In genomic region chrX:6924461-6924860, ce11 we compare ENCODE assay signal across 6 worm cellular contexts.
A peak's percentile ranks its signal among the peaks of the same experiment; 100 is the strongest.
TF ChIP-seq lines count a peak whose summit lies in the region.

Gene otpl-3, minus strand, starts transcription at chrX:6924764.

TF ChIP-seq in whole organism, L1 larva, 84 proteins besides CTCF, POLR2A, EP300 and RAD21 (continues in another document):
- no peak for TF ChIP-seq isw-1 (GFP tag; IDR thresholded peaks at IDR 0.05; lab: Robert Waterston, UW)
- TF ChIP-seq swsn-7 (tag; optimal IDR thresholded peaks at IDR 0.05; lab: Kevin White, UChicago), result no peak
- TF ChIP-seq nhr-71 (tag; optimal IDR thresholded peaks at IDR 0.05; lab: Kevin White, UChicago), result no peak
- no peak for TF ChIP-seq fkh-4 (tag; optimal IDR thresholded peaks at IDR 0.05; lab: Kevin White, UChicago; ENCODE audit: borderline replicate concordance)
- TF ChIP-seq aly-2 (tag; optimal IDR thresholded peaks at IDR 0.05; lab: Kevin White, UChicago), result no peak
- peak; percentile 81 for TF ChIP-seq elt-2 (tag; optimal IDR thresholded peaks at IDR 0.05; lab: Kevin White, UChicago)
- no peak for TF ChIP-seq dpl-1 (GFP tag; optimal IDR thresholded peaks at IDR 0.05; lab: Kevin White, UChicago)
- no peak for TF ChIP-seq unc-86 (tag; optimal IDR thresholded peaks at IDR 0.05; lab: Kevin White, UChicago)
- TF ChIP-seq lin-35 (GFP tag; optimal IDR thresholded peaks at IDR 0.05; lab: Kevin White, UChicago), result peak in 1 of 2 experiments; percentile 14
- no peak for TF ChIP-seq tbx-2 (tag; optimal IDR thresholded peaks at IDR 0.05; lab: Kevin White, UChicago)
- TF ChIP-seq nhr-11 (tag; optimal IDR thresholded peaks at IDR 0.05; lab: Kevin White, UChicago), result no peak
- no peak for TF ChIP-seq egl-13 (tag; optimal IDR thresholded peaks at IDR 0.05; lab: Kevin White, UChicago)
- no peak for TF ChIP-seq vab-15 (tag; optimal IDR thresholded peaks at IDR 0.05; lab: Kevin White, UChicago)
- no peak for TF ChIP-seq C16A3.4 (tag; optimal IDR thresholded peaks at IDR 0.05; lab: Kevin White, UChicago)
- peak; percentile 33 for TF ChIP-seq lin-14 (GFP tag; optimal IDR thresholded peaks at IDR 0.05; lab: Kevin White, UChicago)
- TF ChIP-seq lin-15B (tag; optimal IDR thresholded peaks at IDR 0.05; lab: Kevin White, UChicago), result no peak

TF ChIP-seq in whole organism, L2 larva, 48 proteins besides CTCF, POLR2A, EP300 and RAD21:
- TF ChIP-seq dmd-4 (tag; optimal IDR thresholded peaks at IDR 0.05; lab: Kevin White, UChicago), result no peak
- TF ChIP-seq sma-3 (GFP tag; optimal IDR thresholded peaks at IDR 0.05; lab: Kevin White, UChicago), result no peak
- peak; percentile 18 for TF ChIP-seq sma-9 (GFP tag; optimal IDR thresholded peaks at IDR 0.05; lab: Kevin White, UChicago)
- TF ChIP-seq sma-9 (tag; optimal IDR thresholded peaks at IDR 0.05; lab: Kevin White, UChicago), result no peak
- TF ChIP-seq fos-1 (tag; optimal IDR thresholded peaks at IDR 0.05; lab: Kevin White, UChicago), result peak; percentile 71
- TF ChIP-seq ztf-11 (tag; optimal IDR thresholded peaks at IDR 0.05; lab: Kevin White, UChicago), result no peak
- TF ChIP-seq ceh-82 (tag; optimal IDR thresholded peaks at IDR 0.05; lab: Kevin White, UChicago), result no peak
- no peak for TF ChIP-seq gmeb-1 (tag; optimal IDR thresholded peaks at IDR 0.05; lab: Kevin White, UChicago)
- TF ChIP-seq egl-27 (tag; optimal IDR thresholded peaks at IDR 0.05; lab: Kevin White, UChicago), result no peak
- no peak for TF ChIP-seq aly-2 (tag; optimal IDR thresholded peaks at IDR 0.05; lab: Kevin White, UChicago)
- TF ChIP-seq F13H6.1 (tag; optimal IDR thresholded peaks at IDR 0.05; lab: Kevin White, UChicago), result peak; percentile 14

TF ChIP-seq in whole organism, L3 larva, 47 proteins besides CTCF, POLR2A, EP300 and RAD21:
- TF ChIP-seq elt-3 (tag; optimal IDR thresholded peaks at IDR 0.05; lab: Kevin White, UChicago) (no peak), nhr-28 (tag; optimal IDR thresholded peaks at IDR 0.05; lab: Kevin White, UChicago) (no peak), hmg-11 (tag; optimal IDR thresholded peaks at IDR 0.05; lab: Kevin White, UChicago) (no peak), nhr-43 (tag; optimal IDR thresholded peaks at IDR 0.05; lab: Kevin White, UChicago; ENCODE audit: poor library complexity, severe bottlenecking) (no peak), fos-1 (tag; optimal IDR thresholded peaks at IDR 0.05; lab: Kevin White, UChicago) (no peak), unc-39 (tag; optimal IDR thresholded peaks at IDR 0.05; lab: Kevin White, UChicago) (no peak), fkh-2 (tag; optimal IDR thresholded peaks at IDR 0.05; lab: Kevin White, UChicago) (no peak), pqm-1 (tag; optimal IDR thresholded peaks at IDR 0.05; lab: Kevin White, UChicago) (peak; percentile 69), ztf-11 (tag; optimal IDR thresholded peaks at IDR 0.05; lab: Kevin White, UChicago) (no peak), ceh-9 (tag; optimal IDR thresholded peaks at IDR 0.05; lab: Kevin White, UChicago) (no peak), mdl-1 (tag; optimal IDR thresholded peaks at IDR 0.05; lab: Kevin White, UChicago) (no peak), lin-15B (tag; optimal IDR thresholded peaks at IDR 0.05; lab: Kevin White, UChicago) (no peak), R02D3.7 (tag; optimal IDR thresholded peaks at IDR 0.05; lab: Kevin White, UChicago) (no peak), aly-2 (tag; optimal IDR thresholded peaks at IDR 0.05; lab: Kevin White, UChicago) (no peak), nhr-11 (tag; optimal IDR thresholded peaks at IDR 0.05; lab: Kevin White, UChicago) (no peak), elt-2 (tag; optimal IDR thresholded peaks at IDR 0.05; lab: Kevin White, UChicago) (peak; percentile 71), pha-4 (tag; optimal IDR thresholded peaks at IDR 0.05; lab: Kevin White, UChicago) (peak; percentile 19)

TF ChIP-seq in whole organism, L4 larva, 104 proteins besides CTCF, POLR2A, EP300 and RAD21 (continues in another document):
- TF ChIP-seq egl-43 (GFP tag; IDR thresholded peaks at IDR 0.05; lab: Robert Waterston, UW) (no peak), mxl-2 (GFP tag; conservative IDR thresholded peaks at IDR 0.05; lab: Robert Waterston, UW) (no peak), aha-1 (tag; lab: Kevin White, UChicago) (peak; percentile 76), T20F7.1 (GFP tag; optimal IDR thresholded peaks at IDR 0.05; lab: Kevin White, UChicago) (no peak), lin-13 (GFP tag; optimal IDR thresholded peaks at IDR 0.05; lab: Kevin White, UChicago) (no peak), lin-38 (GFP tag; IDR thresholded peaks at IDR 0.05; lab: Robert Waterston, UW) (no peak), nhr-41 (GFP tag; IDR thresholded peaks at IDR 0.05; lab: Robert Waterston, UW) (no peak), madf-5 (GFP tag; IDR thresholded peaks at IDR 0.05; lab: Robert Waterston, UW) (no peak), daf-19 (GFP tag; conservative IDR thresholded peaks at IDR 0.05; lab: Robert Waterston, UW) (no peak), saeg-2 (GFP tag; IDR thresholded peaks at IDR 0.05; lab: Robert Waterston, UW) (no peak), ztf-7 (tag; optimal IDR thresholded peaks at IDR 0.05; lab: Kevin White, UChicago) (no peak), nhr-6 (tag; optimal IDR thresholded peaks at IDR 0.05; lab: Kevin White, UChicago) (no peak), dmd-9 (GFP tag; IDR thresholded peaks at IDR 0.05; lab: Robert Waterston, UW) (no peak), T26A8.4 (GFP tag; IDR thresholded peaks at IDR 0.05; lab: Robert Waterston, UW) (no peak), unc-130 (GFP tag; optimal IDR thresholded peaks at IDR 0.05; lab: Kevin White, UChicago) (no peak), ZK337.2 (GFP tag; IDR thresholded peaks at IDR 0.05; lab: Robert Waterston, UW) (no peak), ceh-62 (tag; optimal IDR thresholded peaks at IDR 0.05; lab: Kevin White, UChicago) (no peak), tag-97 (GFP tag; IDR thresholded peaks at IDR 0.05; lab: Robert Waterston, UW) (no peak), dmd-8 (GFP tag; IDR thresholded peaks at IDR 0.05; lab: Robert Waterston, UW) (no peak), mep-1 (tag; optimal IDR thresholded peaks at IDR 0.05; lab: Kevin White, UChicago) (no peak), Y105C5A.15 (GFP tag; IDR thresholded peaks at IDR 0.05; lab: Robert Waterston, UW) (no peak)

TF ChIP-seq in whole organism, late embryonic, 69 proteins besides CTCF, POLR2A, EP300 and RAD21:
- TF ChIP-seq zip-5 (tag; optimal IDR thresholded peaks at IDR 0.05; lab: Kevin White, UChicago) (no peak), elt-2 (tag; optimal IDR thresholded peaks at IDR 0.05; lab: Kevin White, UChicago) (peak; percentile 8)
TF ChIP-seq in whole organism, late embryonic: peak in this region for 1.

TF ChIP-seq in whole organism, young adult, 124 proteins besides CTCF, POLR2A, EP300 and RAD21:
- TF ChIP-seq F55B11.4 (tag; optimal IDR thresholded peaks at IDR 0.05; lab: Kevin White, UChicago; ENCODE audit: borderline replicate concordance, insufficient read depth) (no peak), cebp-1 (GFP tag; IDR thresholded peaks at IDR 0.05; lab: Robert Waterston, UW) (no peak), cebp-1 (tag; optimal IDR thresholded peaks at IDR 0.05; lab: Kevin White, UChicago) (no peak), athp-1 (tag; optimal IDR thresholded peaks at IDR 0.05; lab: Kevin White, UChicago) (no peak), nhr-80 (tag; optimal IDR thresholded peaks at IDR 0.05; lab: Kevin White, UChicago) (peak; percentile 79), atf-7 (tag; optimal IDR thresholded peaks at IDR 0.05; lab: Kevin White, UChicago) (no peak)
TF ChIP-seq in whole organism, young adult: peak in this region for 1.
